Worm (Caenorhabditis elegans) whole organism, L4 larva: ENCODE data around the gene sedl-1.
A peak's percentile ranks its signal among the peaks of the same experiment; 100 is the strongest.

Experiments
- F10B5.3 ChIP-seq: sonication (generic microtip); optimal IDR thresholded peaks from 2 replicates; lab custom pipeline; 2016; ENCODE audit warnings: mild to moderate bottlenecking, missing genetic modification characterization, missing compliant biosample characterization
- F44E2.7 ChIP-seq: fragments of 200-800 bp; sonication (Bioruptor generic); IDR thresholded peaks from 2 replicates; pipeline ENCODE4 v2.1.2; 2022; ENCODE audit warnings: missing genetic modification characterization, missing compliant biosample characterization
- F49E8.2 ChIP-seq: sonication (generic microtip); optimal IDR thresholded peaks from 2 replicates; lab custom pipeline; 2016; ENCODE audit warnings: missing compliant biosample characterization, mild to moderate bottlenecking, missing genetic modification characterization, borderline replicate concordance
- R02D3.7 ChIP-seq: fragments of 150-350 bp; sonication (generic microtip); optimal IDR thresholded peaks from 3 replicates; lab custom pipeline; 2014; ENCODE audit warnings: missing biosample characterization, missing genetic modification characterization
- T20F7.1 ChIP-seq: fragments of 200-800 bp; sonication (Bioruptor generic); optimal IDR thresholded peaks from 2 replicates; lab custom pipeline; 2018; ENCODE audit warnings: mild to moderate bottlenecking, missing genetic modification characterization, missing compliant biosample characterization
- Y105C5A.15 ChIP-seq: fragments of 200-800 bp; sonication (Bioruptor generic); IDR thresholded peaks from 2 replicates; pipeline ENCODE4 v1.3.6; 2022; ENCODE audit warnings: missing genetic modification characterization, missing compliant biosample characterization
- Y48G9A.11 ChIP-seq: fragments of 200-800 bp; sonication (Bioruptor generic); IDR thresholded peaks from 2 replicates; pipeline ENCODE4 v1.3.6; 2022; ENCODE audit warnings: missing genetic modification reagents, missing genetic modification characterization, missing compliant biosample characterization
- Y75B8A.6 ChIP-seq: fragments of 200-800 bp; sonication (Bioruptor generic); IDR thresholded peaks from 2 replicates; pipeline ENCODE4 v1.3.6; 2022; ENCODE audit warnings: missing genetic modification reagents, missing genetic modification characterization, missing compliant biosample characterization
- ZK546.5 ChIP-seq, 2 experiments: sonication (generic microtip); optimal IDR thresholded peaks; 2 replicates each; lab custom pipeline; 2017; ENCODE audit warnings: missing biosample characterization in 2 of 2, missing genetic modification characterization in 2 of 2
- ama-1 ChIP-seq: fragments of 150-350 bp; optimal IDR thresholded peaks from 2 replicates; lab custom pipeline; 2014; ENCODE audit warnings: inconsistent platforms, mixed read lengths
- attf-4 ChIP-seq: sonication (generic microtip); optimal IDR thresholded peaks from 3 replicates; lab custom pipeline; 2017; ENCODE audit warnings: missing biosample characterization, missing genetic modification characterization
- ceh-28 ChIP-seq: fragments of 150-350 bp; optimal IDR thresholded peaks from 2 replicates; lab custom pipeline; 2014; ENCODE audit warnings: missing biosample characterization, missing genetic modification reagents, missing genetic modification characterization
- ceh-32 ChIP-seq: sonication (generic microtip); optimal IDR thresholded peaks from 2 replicates; lab custom pipeline; 2016; ENCODE audit warnings: mild to moderate bottlenecking, missing genetic modification characterization, missing compliant biosample characterization; ENCODE audit not compliant: poor library complexity
- dmd-6 ChIP-seq: fragments of 200-800 bp; sonication (Bioruptor generic); IDR thresholded peaks from 2 replicates; pipeline ENCODE4 v1.3.6; 2022; ENCODE audit warnings: missing genetic modification reagents, missing genetic modification characterization, missing compliant biosample characterization
- dmd-8 ChIP-seq: fragments of 200-800 bp; sonication (Bioruptor generic); IDR thresholded peaks from 2 replicates; pipeline ENCODE4 v1.3.6; 2022; ENCODE audit warnings: missing genetic modification characterization, missing compliant biosample characterization
- dmd-9 ChIP-seq: fragments of 200-800 bp; sonication (Bioruptor generic); IDR thresholded peaks from 2 replicates; pipeline ENCODE4 v1.3.6; 2022; ENCODE audit warnings: missing genetic modification reagents, missing genetic modification characterization, missing compliant biosample characterization
- dpl-1 ChIP-seq: fragments of 150-350 bp; optimal IDR thresholded peaks from 2 replicates; lab custom pipeline; 2014; ENCODE audit warnings: missing biosample characterization, missing genetic modification reagents, missing genetic modification characterization
- egl-43 ChIP-seq: fragments of 200-800 bp; sonication (Bioruptor generic); IDR thresholded peaks from 2 replicates; pipeline ENCODE4 v1.3.6; 2022; ENCODE audit warnings: missing genetic modification reagents, missing genetic modification characterization, missing compliant biosample characterization
- fkh-10 ChIP-seq: fragments of 150-350 bp; optimal IDR thresholded peaks from 2 replicates; lab custom pipeline; 2014; ENCODE audit warnings: missing biosample characterization, missing genetic modification reagents, missing genetic modification characterization
- fos-1 ChIP-seq: fragments of 150-350 bp; optimal IDR thresholded peaks from 2 replicates; lab custom pipeline; 2014; ENCODE audit warnings: missing biosample characterization, missing genetic modification characterization
- hif-1 ChIP-seq, 2 experiments: sonication (generic microtip); optimal IDR thresholded peaks; 2 replicates each; lab custom pipeline; 2016 to 2017; ENCODE audit warnings: missing compliant biosample characterization in 2 of 2, missing genetic modification characterization in 2 of 2, missing genetic modification reagents in 2 of 2, missing genotype in 2 of 2, mild to moderate bottlenecking in 1 of 2
- hlh-30 ChIP-seq: sonication (generic microtip); optimal IDR thresholded peaks from 2 replicates; lab custom pipeline; 2017; ENCODE audit warnings: antibody characterized with exemption, mild to moderate bottlenecking, missing genetic modification characterization, missing compliant biosample characterization; ENCODE audit not compliant: insufficient read depth
- hmg-1.1 ChIP-seq: fragments of 200-800 bp; sonication (Bioruptor generic); IDR thresholded peaks from 2 replicates; pipeline ENCODE4 v1.3.6; 2022; ENCODE audit warnings: missing genetic modification reagents, missing genetic modification characterization, missing compliant biosample characterization
- jun-1 ChIP-seq: fragments of 150-350 bp; optimal IDR thresholded peaks from 2 replicates; lab custom pipeline; 2014; ENCODE audit warnings: missing biosample characterization, missing genetic modification reagents, missing genetic modification characterization
- lin-13 ChIP-seq: fragments of 150-350 bp; optimal IDR thresholded peaks from 2 replicates; lab custom pipeline; 2014; ENCODE audit warnings: missing biosample characterization, missing genetic modification reagents, missing genetic modification characterization
- lin-15B ChIP-seq: fragments of 150-350 bp; sonication (generic microtip); optimal IDR thresholded peaks from 3 replicates; lab custom pipeline; 2014; ENCODE audit warnings: missing biosample characterization, missing genetic modification characterization
- mdl-1 ChIP-seq, 2 experiments: fragments of 150-350 bp in 1 of 2; sonication (generic microtip) in 1 of 2; optimal IDR thresholded peaks; 2 replicates each; lab custom pipeline; 2014 to 2017; ENCODE audit warnings: missing biosample characterization in 2 of 2, missing genetic modification characterization in 2 of 2
- mdt-29 ChIP-seq: fragments of 200-800 bp; sonication (Bioruptor generic); IDR thresholded peaks from 2 replicates; pipeline ENCODE4 v1.3.6; 2022; ENCODE audit warnings: missing genetic modification reagents, missing genetic modification characterization, missing compliant biosample characterization
- mes-2 ChIP-seq: sonication (generic microtip); optimal IDR thresholded peaks from 2 replicates; lab custom pipeline; 2016; ENCODE audit warnings: missing genotype, mild to moderate bottlenecking, missing genetic modification characterization, missing compliant biosample characterization; ENCODE audit not compliant: poor library complexity, severe bottlenecking
- mxl-3 ChIP-seq: fragments of 200-800 bp; sonication (Bioruptor generic); optimal IDR thresholded peaks from 2 replicates; lab custom pipeline; 2018; ENCODE audit warnings: mild to moderate bottlenecking, missing genetic modification characterization, missing compliant biosample characterization
- nhr-10 ChIP-seq: fragments of 150-350 bp; optimal IDR thresholded peaks from 2 replicates; lab custom pipeline; 2014; ENCODE audit warnings: missing biosample characterization, missing genetic modification characterization
- nhr-11 ChIP-seq: fragments of 150-350 bp; optimal IDR thresholded peaks from 2 replicates; lab custom pipeline; 2014; ENCODE audit warnings: missing biosample characterization, missing genetic modification characterization
- nhr-111 ChIP-seq: fragments of 200-800 bp; sonication (Bioruptor generic); optimal IDR thresholded peaks from 2 replicates; lab custom pipeline; 2018; ENCODE audit warnings: mild to moderate bottlenecking, missing genetic modification characterization, missing compliant biosample characterization
- nhr-25 ChIP-seq: sonication (generic microtip); optimal IDR thresholded peaks from 2 replicates; lab custom pipeline; 2017; ENCODE audit warnings: missing genetic modification characterization, mild to moderate bottlenecking, missing compliant biosample characterization, antibody characterized with exemption, moderate library complexity, borderline replicate concordance; ENCODE audit not compliant: insufficient read depth
- nhr-41 ChIP-seq: fragments of 200-800 bp; sonication (Bioruptor generic); IDR thresholded peaks from 2 replicates; pipeline ENCODE4 v1.3.6; 2022; ENCODE audit warnings: missing genetic modification reagents, missing genetic modification characterization, missing compliant biosample characterization
- nhr-42 ChIP-seq: fragments of 200-800 bp; sonication (Bioruptor generic); IDR thresholded peaks from 2 replicates; pipeline ENCODE4 v1.3.6; 2022; ENCODE audit warnings: missing genetic modification characterization, missing compliant biosample characterization
- nhr-6 ChIP-seq: fragments of 150-350 bp; optimal IDR thresholded peaks from 2 replicates; lab custom pipeline; 2014; ENCODE audit warnings: missing biosample characterization, missing genetic modification characterization
- php-3 ChIP-seq: fragments of 200-800 bp; sonication (Bioruptor generic); IDR thresholded peaks from 2 replicates; pipeline ENCODE4 v1.3.6; 2022; ENCODE audit warnings: missing genetic modification reagents, missing genetic modification characterization, missing compliant biosample characterization
- pqm-1 ChIP-seq: sonication (generic microtip); optimal IDR thresholded peaks from 2 replicates; lab custom pipeline; 2017; ENCODE audit warnings: missing biosample characterization, missing genetic modification characterization
- rbr-2 ChIP-seq: sonication (generic microtip); optimal IDR thresholded peaks from 2 replicates; lab custom pipeline; 2016; ENCODE audit warnings: missing genotype, missing genetic modification characterization, missing compliant biosample characterization
- skn-1 ChIP-seq: fragments of 150-350 bp; optimal IDR thresholded peaks from 2 replicates; lab custom pipeline; 2014; ENCODE audit warnings: missing biosample characterization, missing genetic modification characterization
- snpc-1.2 ChIP-seq: fragments of 200-800 bp; sonication (Bioruptor generic); IDR thresholded peaks from 2 replicates; pipeline ENCODE4 v1.3.6; 2022; ENCODE audit warnings: missing genetic modification reagents, missing genetic modification characterization, missing compliant biosample characterization
- spr-3 ChIP-seq: fragments of 200-800 bp; sonication (Bioruptor generic); optimal IDR thresholded peaks from 2 replicates; lab custom pipeline; 2018; ENCODE audit warnings: mild to moderate bottlenecking, missing genetic modification characterization, missing compliant biosample characterization
- unc-130 ChIP-seq: sonication (generic microtip); optimal IDR thresholded peaks from 2 replicates; lab custom pipeline; 2016; ENCODE audit warnings: missing genetic modification reagents, missing genetic modification characterization, missing compliant biosample characterization
- unc-62 ChIP-seq, 3 experiments: fragments of 150-350 bp in 1 of 3; sonication (generic microtip); optimal IDR thresholded peaks in 2 of 3; peaks in 1 of 3; 1 replicate in 1 of 3; 2 replicates in 2 of 3; lab custom pipeline; 2014 to 2017; ENCODE audit warnings: missing biosample characterization in 3 of 3, missing genetic modification characterization in 3 of 3, missing genetic modification reagents in 3 of 3, missing genotype in 1 of 3
- vab-7 ChIP-seq: fragments of 200-800 bp; sonication (Bioruptor generic); IDR thresholded peaks from 2 replicates; pipeline ENCODE4 v1.3.6; 2022; ENCODE audit warnings: missing genetic modification reagents, missing genetic modification characterization, missing compliant biosample characterization
- zag-1 ChIP-seq: fragments of 150-350 bp; optimal IDR thresholded peaks from 2 replicates; lab custom pipeline; 2014; ENCODE audit warnings: missing biosample characterization, missing genetic modification characterization
- zfp-3 ChIP-seq: fragments of 200-800 bp; sonication (Bioruptor generic); conservative IDR thresholded peaks from 2 replicates; pipeline ENCODE4 v1.3.6; 2022; ENCODE audit warnings: missing genetic modification reagents, missing genetic modification characterization, missing compliant biosample characterization
- zip-11 ChIP-seq: fragments of 200-800 bp; sonication (Bioruptor generic); IDR thresholded peaks from 2 replicates; pipeline ENCODE4 v1.3.6; 2022; ENCODE audit warnings: missing genetic modification characterization, missing compliant biosample characterization
- zip-2 ChIP-seq: fragments of 150-350 bp; optimal IDR thresholded peaks from 2 replicates; lab custom pipeline; 2014; ENCODE audit warnings: missing biosample characterization, missing genetic modification characterization

sedl-1 gene

DNA sequence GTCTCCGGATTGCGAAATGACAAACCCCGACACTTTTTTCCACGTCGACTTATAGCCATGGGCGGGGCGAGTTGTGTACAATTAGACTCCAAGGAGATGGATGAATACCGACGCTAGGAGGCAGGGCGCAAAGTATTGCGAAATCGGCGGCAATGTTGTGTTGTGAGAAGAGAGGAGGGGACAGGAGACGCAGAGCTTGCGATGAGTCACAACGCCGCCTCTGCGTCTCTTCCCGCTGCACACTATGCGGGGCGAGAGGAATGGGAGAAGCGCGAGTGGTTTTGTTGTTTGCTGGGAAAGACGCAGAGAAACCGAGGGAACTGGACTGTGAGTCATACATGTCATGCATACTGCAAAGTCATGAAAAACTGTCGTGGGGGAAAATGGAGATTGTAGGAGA, 14.3 kb upstream of the sedl-1 start (continued):
- TF ChIP-seq fkh-10 (peak; percentile 45), unc-62 (GFP tag; optimal IDR thresholded peaks at IDR 0.05 in 1 of 2; lab: Kevin White, UChicago) (peak in 1 of 2 experiments; percentile 97), unc-62 (tag; optimal IDR thresholded peaks at IDR 0.05; lab: Kevin White, UChicago) (no peak), vab-7 (GFP tag; lab: Robert Waterston, UW) (peak; percentile 16; the same call in 1 of the 2 replicates), nhr-41 (peak; percentile 80; the same call in 1 of the 2 replicates), R02D3.7 (no peak), zfp-3 (0 out of 2 replicates have a peak, but pooled peaks have one; percentile 22), hlh-30 (tag; lab: Kevin White, UChicago) (peak; percentile 96), F44E2.7 (GFP tag; lab: Robert Waterston, UW) (no peak), rbr-2 (peak; percentile 93), mxl-3 (GFP tag; lab: Kevin White, UChicago) (peak; percentile 93), snpc-1.2 (GFP tag; lab: Robert Waterston, UW) (no peak), egl-43 (GFP tag; lab: Robert Waterston, UW) (peak; percentile 89), F49E8.2 (tag; lab: Kevin White, UChicago) (no peak), Y105C5A.15 (GFP tag; lab: Robert Waterston, UW) (0 out of 2 replicates have a peak, but pooled peaks have one; percentile 45), nhr-6 (tag; lab: Kevin White, UChicago) (peak; percentile 95), Y75B8A.6 (0 out of 2 replicates have a peak, but pooled peaks have one; percentile 8), unc-130 (no peak), ceh-28 (tag; lab: Kevin White, UChicago) (no peak), mdl-1 (tag; optimal IDR thresholded peaks at IDR 0.05; lab: Kevin White, UChicago) (peak; percentile 84 to 95), spr-3 (GFP tag; lab: Kevin White, UChicago) (peak; percentile 50), ama-1 (lab: Kevin White, UChicago) (no peak), ceh-32 (tag; lab: Kevin White, UChicago) (peak; percentile 10), nhr-10 (tag; lab: Kevin White, UChicago) (peak; percentile 80), lin-13 (GFP tag; lab: Kevin White, UChicago) (peak; percentile 44), mdt-29 (GFP tag; lab: Robert Waterston, UW) (0 out of 2 replicates have a peak, but pooled peaks have one; percentile 27), php-3 (peak; percentile 77), skn-1 (no peak), jun-1 (peak; percentile 96), attf-4 (tag; lab: Kevin White, UChicago) (peak; percentile 70), ZK546.5 (tag; optimal IDR thresholded peaks at IDR 0.05; lab: Kevin White, UChicago) (no peak), fos-1 (tag; lab: Kevin White, UChicago) (peak; percentile 100), nhr-25 (tag; lab: Kevin White, UChicago) (peak; percentile 88), nhr-11 (tag; lab: Kevin White, UChicago) (peak; percentile 93), nhr-42 (GFP tag; lab: Robert Waterston, UW) (no peak; the same call in 1 of the 2 replicates), nhr-111 (GFP tag; lab: Kevin White, UChicago) (no peak), Y48G9A.11 (GFP tag; lab: Robert Waterston, UW) (no peak), lin-15B (tag; lab: Kevin White, UChicago) (no peak), dpl-1 (peak; percentile 41), zip-11 (GFP tag; lab: Robert Waterston, UW) (no peak), pqm-1 (tag; lab: Kevin White, UChicago) (peak; percentile 28), mes-2 (tag; lab: Kevin White, UChicago) (peak; percentile 72), zip-2 (peak; percentile 99), dmd-9 (GFP tag; lab: Robert Waterston, UW) (peak; percentile 80), hif-1 (tag; optimal IDR thresholded peaks at IDR 0.05; lab: Kevin White, UChicago) (peak; percentile 27 to 89), dmd-8 (GFP tag; lab: Robert Waterston, UW) (peak; percentile 61; the same call in 1 of the 2 replicates), dmd-6 (GFP tag; lab: Robert Waterston, UW) (peak; percentile 96), zag-1 (tag; lab: Kevin White, UChicago) (no peak), F10B5.3 (peak; percentile 59), hmg-1.1 (GFP tag; lab: Robert Waterston, UW) (peak; percentile 97), T20F7.1 (GFP tag; lab: Kevin White, UChicago) (peak; percentile 68)
